Fruit fly (Drosophila melanogaster) whole organism, embryonic: ENCODE measurements around the gene Etl1.

Experiments
- Ada2b ChIP-seq: fragments of 200-800 bp; sonication (Bioruptor generic); IDR thresholded peaks from 2 replicates; pipeline ENCODE4 v1.3.6; 2022; ENCODE audit warnings: missing biosample characterization, missing genetic modification characterization
- BtbVII ChIP-seq: fragments of 200-800 bp; sonication (Bioruptor generic); optimal IDR thresholded peaks from 3 replicates; lab custom pipeline; 2017; ENCODE audit warnings: missing biosample characterization, mild to moderate bottlenecking, missing genetic modification characterization
- Bteb2 ChIP-seq: fragments of 200-800 bp; sonication (Bioruptor generic); optimal IDR thresholded peaks from 2 replicates; lab custom pipeline; 2016; ENCODE audit warnings: missing biosample characterization, missing genetic modification characterization
- CG10267 ChIP-seq: fragments of 200-800 bp; sonication (Bioruptor generic); optimal IDR thresholded peaks from 2 replicates; lab custom pipeline; 2018; ENCODE audit warnings: missing biosample characterization, mild to moderate bottlenecking, missing genetic modification characterization, moderate library complexity
- CG10431 ChIP-seq: fragments of 200-800 bp; sonication (Bioruptor generic); optimal IDR thresholded peaks from 3 replicates; lab custom pipeline; 2018; ENCODE audit warnings: missing biosample characterization, mild to moderate bottlenecking, missing genetic modification characterization
- CG11504 ChIP-seq: fragments of 200-800 bp; sonication (Bioruptor generic); optimal IDR thresholded peaks from 3 replicates; lab custom pipeline; 2019; ENCODE audit warnings: missing biosample characterization, mild to moderate bottlenecking, missing genetic modification characterization, moderate library complexity
- CG11695 ChIP-seq: fragments of 200-800 bp; sonication (Bioruptor generic); IDR thresholded peaks from 3 replicates; pipeline ENCODE4 v1.3.6; 2022; ENCODE audit warnings: missing biosample characterization, missing genetic modification characterization
- CG31224 ChIP-seq: fragments of 200-800 bp; sonication (Bioruptor generic); IDR thresholded peaks from 2 replicates; pipeline ENCODE4 v1.3.6; 2022; ENCODE audit warnings: missing biosample characterization, missing genetic modification characterization
- CG31441 ChIP-seq: fragments of 200-800 bp; sonication (Bioruptor generic); IDR thresholded peaks from 2 replicates; pipeline ENCODE4 v1.3.6; 2022; ENCODE audit warnings: missing biosample characterization, missing genetic modification characterization
- CG4328 ChIP-seq: fragments of 200-800 bp; sonication (Bioruptor generic); optimal IDR thresholded peaks from 3 replicates; lab custom pipeline; 2017; ENCODE audit warnings: missing biosample characterization, missing genetic modification reagents, missing genetic modification characterization
- CG4707 ChIP-seq: fragments of 200-800 bp; sonication (Bioruptor generic); optimal IDR thresholded peaks from 2 replicates; lab custom pipeline; 2018; ENCODE audit warnings: missing biosample characterization, mild to moderate bottlenecking, missing genetic modification characterization, moderate library complexity
- CG6254 ChIP-seq: fragments of 200-800 bp; sonication (Bioruptor generic); optimal IDR thresholded peaks from 3 replicates; lab custom pipeline; 2017; ENCODE audit warnings: mild to moderate bottlenecking, missing biosample characterization, missing genetic modification reagents, missing genetic modification characterization
- CG6854 ChIP-seq: fragments of 200-800 bp; sonication (Bioruptor generic); optimal IDR thresholded peaks from 3 replicates; lab custom pipeline; 2017; ENCODE audit warnings: missing biosample characterization, mild to moderate bottlenecking, missing genetic modification characterization
- CG7372 ChIP-seq: fragments of 200-800 bp; sonication (Bioruptor generic); IDR thresholded peaks from 2 replicates; pipeline ENCODE4 v1.3.6; 2022; ENCODE audit warnings: missing biosample characterization, missing genetic modification characterization
- CG7786 ChIP-seq: fragments of 200-800 bp; sonication (Bioruptor generic); optimal IDR thresholded peaks from 2 replicates; lab custom pipeline; 2016; ENCODE audit warnings: missing biosample characterization, missing genetic modification characterization
- CG8089 ChIP-seq: fragments of 200-800 bp; sonication (Bioruptor generic); optimal IDR thresholded peaks from 3 replicates; lab custom pipeline; 2016; ENCODE audit warnings: missing biosample characterization, missing genetic modification characterization
- CG8765 ChIP-seq: fragments of 200-800 bp; sonication (Bioruptor generic); IDR thresholded peaks from 2 replicates; pipeline ENCODE4 v1.3.6; 2022; ENCODE audit warnings: missing biosample characterization, missing genetic modification characterization
- CTCF ChIP-seq: fragments of 200-800 bp; sonication (Bioruptor generic); optimal IDR thresholded peaks from 2 replicates; lab custom pipeline; 2017; ENCODE audit warnings: missing biosample characterization, mild to moderate bottlenecking, missing genetic modification characterization, moderate library complexity
- CoRest ChIP-seq: fragments of 200-800 bp; sonication (Bioruptor generic); optimal IDR thresholded peaks from 3 replicates; lab custom pipeline; 2018; ENCODE audit warnings: missing biosample characterization, mild to moderate bottlenecking, missing genetic modification characterization, moderate library complexity
- Dek ChIP-seq: fragments of 200-800 bp; sonication (Bioruptor generic); optimal IDR thresholded peaks from 3 replicates; lab custom pipeline; 2019; ENCODE audit warnings: missing biosample characterization, mild to moderate bottlenecking, missing genetic modification characterization, moderate library complexity
- Drgx ChIP-seq: fragments of 200-800 bp; sonication (Bioruptor generic); IDR thresholded peaks from 2 replicates; pipeline ENCODE4 v1.3.6; 2022; ENCODE audit warnings: missing biosample characterization, missing genetic modification characterization
- E2f2 ChIP-seq: fragments of 200-800 bp; sonication (Bioruptor generic); IDR thresholded peaks from 2 replicates; pipeline ENCODE4 v1.3.6; 2022; ENCODE audit warnings: missing biosample characterization, missing genetic modification characterization
- Fer1 ChIP-seq: fragments of 200-800 bp; sonication (Bioruptor generic); optimal IDR thresholded peaks from 2 replicates; lab custom pipeline; 2017; ENCODE audit warnings: missing biosample characterization, mild to moderate bottlenecking, missing genetic modification characterization
- Fer3 ChIP-seq: fragments of 200-800 bp; sonication (Bioruptor generic); optimal IDR thresholded peaks from 2 replicates; lab custom pipeline; 2018; ENCODE audit warnings: missing biosample characterization, mild to moderate bottlenecking, missing genetic modification characterization, moderate library complexity
- HLH54F ChIP-seq: fragments of 200-800 bp; sonication (Bioruptor generic); optimal IDR thresholded peaks from 3 replicates; lab custom pipeline; 2016; ENCODE audit warnings: missing biosample characterization, missing genetic modification characterization
- Hr78 ChIP-seq, 2 experiments: fragments of 200-800 bp in 1 of 2; fragments of >200 bp in 1 of 2; sonication (Bioruptor generic) in 1 of 2; optimal IDR thresholded peaks; 2 replicates each; lab custom pipeline; 2017 to 2019; ENCODE audit warnings: missing biosample characterization in 2 of 2, missing genetic modification characterization in 2 of 2, mild to moderate bottlenecking in 1 of 2, moderate library complexity in 1 of 2
- NC2α ChIP-seq: fragments of 200-800 bp; sonication (Bioruptor generic); optimal IDR thresholded peaks from 2 replicates; lab custom pipeline; 2016; ENCODE audit warnings: missing biosample characterization, missing genetic modification characterization
- Nf-YB ChIP-seq: fragments of 200-800 bp; sonication (Bioruptor generic); optimal IDR thresholded peaks from 3 replicates; lab custom pipeline; 2019; ENCODE audit warnings: missing biosample characterization, mild to moderate bottlenecking, missing genetic modification characterization, moderate library complexity
- Optix ChIP-seq: fragments of 200-800 bp; sonication (Bioruptor generic); IDR thresholded peaks from 3 replicates; pipeline ENCODE4 v1.3.6; 2022; ENCODE audit warnings: missing biosample characterization, missing genetic modification characterization
- PHDP ChIP-seq: fragments of 200-800 bp; sonication (Bioruptor generic); optimal IDR thresholded peaks from 3 replicates; lab custom pipeline; 2018; ENCODE audit warnings: missing biosample characterization, mild to moderate bottlenecking, missing genetic modification characterization, moderate library complexity
- Sox100B ChIP-seq: fragments of 200-800 bp; sonication (Bioruptor generic); optimal IDR thresholded peaks from 3 replicates; lab custom pipeline; 2018; ENCODE audit warnings: missing biosample characterization, mild to moderate bottlenecking, missing genetic modification characterization
- Vsx1 ChIP-seq: fragments of 200-800 bp; sonication (Bioruptor generic); optimal IDR thresholded peaks from 2 replicates; lab custom pipeline; 2017; ENCODE audit warnings: missing biosample characterization, mild to moderate bottlenecking, missing genetic modification characterization, missing genetic modification reagents
- ab ChIP-seq: fragments of 200-800 bp; sonication (Bioruptor generic); optimal IDR thresholded peaks from 2 replicates; lab custom pipeline; 2016; ENCODE audit warnings: missing biosample characterization, missing genetic modification characterization
- ara ChIP-seq: fragments of 200-800 bp; sonication (Bioruptor generic); IDR thresholded peaks from 2 replicates; pipeline ENCODE4 v1.3.6; 2022; ENCODE audit warnings: missing biosample characterization, missing genetic modification characterization
- chm ChIP-seq: fragments of 200-800 bp; sonication (Bioruptor generic); IDR thresholded peaks from 2 replicates; pipeline ENCODE4 v1.3.6; 2022; ENCODE audit warnings: missing biosample characterization, missing genetic modification characterization
- crp ChIP-seq, 2 experiments: fragments of 200-800 bp; sonication (Bioruptor generic); optimal IDR thresholded peaks; 2 replicates in 1 of 2; 3 replicates in 1 of 2; lab custom pipeline; 2017; ENCODE audit warnings: missing biosample characterization in 2 of 2, missing genetic modification characterization in 2 of 2, mild to moderate bottlenecking in 1 of 2, moderate library complexity in 1 of 2
- fu2 ChIP-seq: fragments of 200-800 bp; sonication (Bioruptor generic); optimal IDR thresholded peaks from 2 replicates; lab custom pipeline; 2016; ENCODE audit warnings: missing biosample characterization, missing genetic modification characterization
- insv ChIP-seq, 2 experiments: fragments of 200-800 bp; sonication (Bioruptor generic); optimal IDR thresholded peaks; 3 replicates each; lab custom pipeline; 2016 to 2018; ENCODE audit warnings: missing biosample characterization in 2 of 2, missing genetic modification characterization in 2 of 2
- kah ChIP-seq: fragments of 200-800 bp; sonication (Bioruptor generic); optimal IDR thresholded peaks from 2 replicates; lab custom pipeline; 2018; ENCODE audit warnings: missing biosample characterization, mild to moderate bottlenecking, missing genetic modification characterization
- maf-S ChIP-seq: fragments of 200-800 bp; sonication (Bioruptor generic); optimal IDR thresholded peaks from 2 replicates; lab custom pipeline; 2016; ENCODE audit warnings: missing biosample characterization, missing genetic modification characterization
- mld ChIP-seq: fragments of 200-800 bp; sonication (Bioruptor generic); IDR thresholded peaks from 3 replicates; pipeline ENCODE4 v1.3.6; 2022; ENCODE audit warnings: missing biosample characterization, missing genetic modification characterization; ENCODE audit not compliant: partially characterized antibody
- nau ChIP-seq: fragments of 200-800 bp; sonication (Bioruptor generic); optimal IDR thresholded peaks from 3 replicates; lab custom pipeline; 2017; ENCODE audit warnings: missing biosample characterization, mild to moderate bottlenecking, missing genetic modification characterization, missing genetic modification reagents
- oc ChIP-seq: fragments of 200-800 bp; sonication (Bioruptor generic); optimal IDR thresholded peaks from 2 replicates; lab custom pipeline; 2018; ENCODE audit warnings: missing biosample characterization, mild to moderate bottlenecking, missing genetic modification characterization, moderate library complexity
- pho ChIP-seq: fragments of 200-800 bp; sonication (Bioruptor generic); optimal IDR thresholded peaks from 2 replicates; lab custom pipeline; 2016; ENCODE audit warnings: missing biosample characterization, missing genetic modification characterization
- ranshi ChIP-seq: fragments of 200-800 bp; sonication (Bioruptor generic); IDR thresholded peaks from 2 replicates; pipeline ENCODE4 v1.3.6; 2022; ENCODE audit warnings: missing biosample characterization, missing genetic modification characterization
- unpg ChIP-seq: fragments of 200-800 bp; sonication (Bioruptor generic); optimal IDR thresholded peaks from 3 replicates; lab custom pipeline; 2018; ENCODE audit warnings: missing biosample characterization, mild to moderate bottlenecking, missing genetic modification characterization, moderate library complexity
- usp ChIP-seq: fragments of >200 bp; optimal IDR thresholded peaks from 2 replicates; lab custom pipeline; 2017; ENCODE audit warnings: missing biosample characterization, missing genetic modification characterization
- wek ChIP-seq: fragments of 200-800 bp; sonication (Bioruptor generic); optimal IDR thresholded peaks from 3 replicates; lab custom pipeline; 2018; ENCODE audit warnings: missing biosample characterization, mild to moderate bottlenecking, missing genetic modification characterization, moderate library complexity

The Etl1 gene

DNA sequence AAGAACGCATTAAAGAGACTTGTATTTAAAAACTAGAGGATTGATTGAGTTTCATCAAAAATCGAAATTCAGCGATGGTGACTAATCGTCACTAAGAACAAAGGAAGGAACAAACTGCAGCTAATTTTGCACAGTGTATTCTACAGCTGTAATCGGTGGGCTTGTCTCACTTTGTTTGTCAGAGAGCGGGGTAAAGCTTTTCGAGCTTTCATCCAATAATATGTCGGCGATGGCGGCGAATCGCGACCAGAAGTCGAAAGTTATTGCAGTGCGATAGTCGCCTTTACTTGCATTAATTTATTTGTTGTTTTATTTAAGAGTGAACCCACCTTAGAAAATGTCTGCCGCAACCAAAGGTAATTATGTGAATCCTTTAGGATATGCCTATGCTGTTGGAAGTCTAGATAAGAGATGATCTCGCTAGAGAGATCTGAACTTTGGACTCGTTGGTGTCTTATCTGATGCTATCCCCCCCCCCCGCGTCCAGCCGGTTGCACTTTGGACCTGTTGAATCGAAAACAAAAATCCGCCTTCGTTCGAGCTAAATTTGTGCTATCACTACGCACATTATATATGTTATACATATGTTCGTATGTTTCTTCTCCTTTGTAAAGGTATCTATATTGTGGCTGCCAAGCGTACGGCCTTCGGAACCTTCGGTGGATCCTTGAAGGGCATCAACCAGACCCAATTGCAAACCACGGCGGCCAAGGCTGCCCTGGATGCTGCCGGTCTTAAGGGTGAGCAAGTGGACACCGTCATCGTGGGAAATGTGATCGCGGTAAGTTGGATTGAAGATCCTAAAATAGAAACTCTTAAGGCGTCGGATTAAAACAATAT is 2.8 kb upstream of the Etl1 start, which contains the start of gene yip2 (continued):
- peak; percentile 42 for TF ChIP-seq maf-S
- TF ChIP-seq CG31441 (GFP tag; lab: Robert Waterston, UW), result peak; percentile 58; the same call in 1 of the 2 replicates
- TF ChIP-seq fu2 (GFP tag; lab: Kevin White, UChicago), result peak; percentile 62
- TF ChIP-seq BtbVII (GFP tag; lab: Kevin White, UChicago), result peak; percentile 71
- peak; percentile 58 for TF ChIP-seq Fer3 (tag; lab: Kevin White, UChicago)
- TF ChIP-seq ab, result no peak
- TF ChIP-seq CTCF (GFP tag; lab: Kevin White, UChicago), result peak; percentile 68
- peak; percentile 59 for TF ChIP-seq CG6254 (GFP tag; lab: Kevin White, UChicago)
- TF ChIP-seq ranshi (GFP tag; lab: Robert Waterston, UW), result peak; percentile 56; the same call in 1 of the 2 replicates
- TF ChIP-seq CG11504 (tag; lab: Kevin White, UChicago), result peak; percentile 68
- peak; percentile 13 for TF ChIP-seq Bteb2
- TF ChIP-seq Hr78 (GFP tag; optimal IDR thresholded peaks at IDR 0.05; lab: Kevin White, UChicago), result peak in 1 of 2 experiments; percentile 33
- TF ChIP-seq E2f2 (GFP tag; lab: Robert Waterston, UW), result peak; percentile 49; the same call in 1 of the 2 replicates
- 0 out of 2 replicates have a peak, but pooled peaks have one; percentile 16 for TF ChIP-seq CG7372
- no peak for TF ChIP-seq insv (GFP tag; optimal IDR thresholded peaks at IDR 0.05; lab: Kevin White, UChicago)
- TF ChIP-seq CG7786, result peak; percentile 53
- no peak; the same call in 2 of the 3 replicates for TF ChIP-seq Optix (GFP tag; lab: Robert Waterston, UW)
- TF ChIP-seq CG11695 (GFP tag; lab: Robert Waterston, UW), result peak; percentile 63
- peak; percentile 69 for TF ChIP-seq Ada2b
- TF ChIP-seq oc (tag; lab: Kevin White, UChicago), result peak; percentile 40
- TF ChIP-seq kah (GFP tag; lab: Kevin White, UChicago), result peak; percentile 86
- TF ChIP-seq CG4707 (GFP tag; lab: Kevin White, UChicago), result peak; percentile 59
- TF ChIP-seq Drgx (GFP tag; lab: Robert Waterston, UW), result peak; percentile 95
- TF ChIP-seq Dek (tag; lab: Kevin White, UChicago), result peak; percentile 75
- TF ChIP-seq Fer1 (GFP tag; lab: Kevin White, UChicago), result peak; percentile 72
- peak in 1 of 2 experiments; percentile 84 for TF ChIP-seq crp (GFP tag; optimal IDR thresholded peaks at IDR 0.05; lab: Kevin White, UChicago)
- 0 out of 3 replicates have a peak, but pooled peaks have one; percentile 33 for TF ChIP-seq mld (GFP tag; lab: Robert Waterston, UW)
- peak; percentile 34 for TF ChIP-seq HLH54F (GFP tag; lab: Kevin White, UChicago)
- peak; percentile 54 for TF ChIP-seq CG4328 (GFP tag; lab: Kevin White, UChicago)
- TF ChIP-seq CoRest (tag; lab: Kevin White, UChicago), result peak; percentile 42
- TF ChIP-seq CG6854 (GFP tag; lab: Kevin White, UChicago), result peak; percentile 57
- TF ChIP-seq ara, result peak; percentile 35; the same call in 1 of the 2 replicates
- no peak for TF ChIP-seq CG8089 (GFP tag; lab: Kevin White, UChicago)
- no peak for TF ChIP-seq Vsx1 (GFP tag; lab: Kevin White, UChicago)
- TF ChIP-seq unpg (GFP tag; lab: Kevin White, UChicago), result peak; percentile 69
- peak; percentile 29 for TF ChIP-seq Nf-YB (GFP tag; lab: Kevin White, UChicago)
- TF ChIP-seq CG10431 (GFP tag; lab: Kevin White, UChicago), result no peak
- TF ChIP-seq nau, result peak; percentile 74
- peak; percentile 71 for TF ChIP-seq PHDP (tag; lab: Kevin White, UChicago)
- TF ChIP-seq CG31224 (GFP tag; lab: Robert Waterston, UW), result no peak; the same call in none of the 2 replicates
- peak; percentile 56 for TF ChIP-seq Sox100B (GFP tag; lab: Kevin White, UChicago)
- no peak for TF ChIP-seq usp
- peak; percentile 54 for TF ChIP-seq wek (GFP tag; lab: Kevin White, UChicago)
- no peak for TF ChIP-seq CG8765 (GFP tag; lab: Robert Waterston, UW)
- TF ChIP-seq pho (GFP tag; lab: Kevin White, UChicago), result peak; percentile 58
- TF ChIP-seq NC2α (GFP tag; lab: Kevin White, UChicago), result no peak
- TF ChIP-seq chm, result peak; percentile 64; the same call in 1 of the 2 replicates
- TF ChIP-seq CG10267, result peak; percentile 36
